Fruit fly (Drosophila melanogaster) whole organism, embryonic: ENCODE measurements around the gene ppk11.

Source experiments
- CG11560 ChIP-seq: fragments of 200-800 bp; sonication (Bioruptor generic); IDR thresholded peaks from 3 replicates; pipeline ENCODE4 v1.3.6; 2022; ENCODE audit warnings: missing biosample characterization, missing genetic modification characterization
- CG9609 ChIP-seq: fragments of 200-800 bp; sonication (Bioruptor generic); optimal IDR thresholded peaks from 3 replicates; lab custom pipeline; 2016; ENCODE audit warnings: missing biosample characterization, missing genetic modification characterization
- D19B ChIP-seq: fragments of 200-800 bp; sonication (Bioruptor generic); optimal IDR thresholded peaks from 2 replicates; lab custom pipeline; 2017; ENCODE audit warnings: missing biosample characterization, mild to moderate bottlenecking, missing genetic modification characterization
- E2f1 ChIP-seq: fragments of 200-800 bp; sonication (Bioruptor generic); IDR thresholded peaks from 2 replicates; pipeline ENCODE4 v1.3.6; 2022; ENCODE audit warnings: missing biosample characterization, missing genetic modification characterization
- ERR ChIP-seq: fragments of 200-800 bp; sonication (Bioruptor generic); optimal IDR thresholded peaks from 2 replicates; lab custom pipeline; 2016; ENCODE audit warnings: missing biosample characterization, missing genetic modification characterization
- Ets65A ChIP-seq: fragments of 200-800 bp; sonication (Bioruptor generic); peaks from one replicate; lab custom pipeline; 2016; ENCODE audit warnings: missing biosample characterization, missing genetic modification characterization
- H15 ChIP-seq: fragments of 200-800 bp; sonication (Bioruptor generic); IDR thresholded peaks from 3 replicates; pipeline ENCODE4 v1.3.6; 2022; ENCODE audit warnings: missing biosample characterization, missing genetic modification characterization
- MTF-1 ChIP-seq: fragments of 200-800 bp; sonication (Bioruptor generic); optimal IDR thresholded peaks from 2 replicates; lab custom pipeline; 2018; ENCODE audit warnings: missing biosample characterization, mild to moderate bottlenecking, missing genetic modification characterization, borderline replicate concordance
- NC2α ChIP-seq: fragments of 200-800 bp; sonication (Bioruptor generic); optimal IDR thresholded peaks from 2 replicates; lab custom pipeline; 2016; ENCODE audit warnings: missing biosample characterization, missing genetic modification characterization
- croc ChIP-seq: fragments of 200-800 bp; sonication (Bioruptor generic); conservative IDR thresholded peaks from 3 replicates; pipeline ENCODE4 v1.3.6; 2022; ENCODE audit warnings: missing biosample characterization, missing genetic modification characterization
- ftz-f1 ChIP-seq: fragments of 200-800 bp; sonication (Bioruptor generic); optimal IDR thresholded peaks from 2 replicates; lab custom pipeline; 2016; ENCODE audit warnings: missing biosample characterization, missing genetic modification characterization
- pros ChIP-seq: fragments of 200-800 bp; sonication (Bioruptor generic); optimal IDR thresholded peaks from 3 replicates; lab custom pipeline; 2019; ENCODE audit warnings: missing biosample characterization, mild to moderate bottlenecking, missing genetic modification characterization, moderate library complexity
- slp2 ChIP-seq: fragments of 200-800 bp; sonication (Bioruptor generic); optimal IDR thresholded peaks from 2 replicates; lab custom pipeline; 2016; ENCODE audit warnings: missing biosample characterization, missing genetic modification characterization

- TF ChIP-seq D19B = no peak
- no peak for TF ChIP-seq ftz-f1
- no peak for TF ChIP-seq H15 (GFP tag; lab: Robert Waterston, UW)
- TF ChIP-seq pros (GFP tag; lab: Kevin White, UChicago) = no peak
- no peak for TF ChIP-seq croc
- no peak for TF ChIP-seq ERR
- TF ChIP-seq E2f1 = no peak
- no peak for TF ChIP-seq Ets65A (GFP tag; lab: Kevin White, UChicago)
- no peak for TF ChIP-seq slp2
- no peak for TF ChIP-seq CG11560 (tag; lab: Robert Waterston, UW)
- no peak for TF ChIP-seq MTF-1 (GFP tag; lab: Kevin White, UChicago)
- TF ChIP-seq NC2α (GFP tag; lab: Kevin White, UChicago) = no peak
- no peak for TF ChIP-seq CG9609 (GFP tag; lab: Kevin White, UChicago)
These were observed 8.1 kb downstream of the ppk11 start, which contains the start of gene CG4017 for dm6 chr2L:9766758-9767157.
